Fruit fly (Drosophila melanogaster) whole organism, embryonic: Measurements from ENCODE around the gene Vajk1.

Experiments
- Abd-B ChIP-seq: fragments of 200-800 bp; sonication (Bioruptor generic); optimal IDR thresholded peaks from 2 replicates; lab custom pipeline; 2018; ENCODE audit warnings: missing biosample characterization, mild to moderate bottlenecking, missing genetic modification characterization, moderate library complexity
- Ada2b ChIP-seq: fragments of 200-800 bp; sonication (Bioruptor generic); IDR thresholded peaks from 2 replicates; pipeline ENCODE4 v1.3.6; 2022; ENCODE audit warnings: missing biosample characterization, missing genetic modification characterization
- CG10321 ChIP-seq: fragments of 200-800 bp; sonication (Bioruptor generic); IDR thresholded peaks from 2 replicates; pipeline ENCODE4 v1.3.6; 2022; ENCODE audit warnings: missing biosample characterization, missing genetic modification characterization
- CG10462 ChIP-seq: fragments of 200-800 bp; sonication (Bioruptor generic); optimal IDR thresholded peaks from 2 replicates; lab custom pipeline; 2016; ENCODE audit warnings: missing biosample characterization, missing genetic modification characterization
- CG11085 ChIP-seq: fragments of 200-800 bp; sonication (Bioruptor generic); IDR thresholded peaks from 2 replicates; pipeline ENCODE4 v1.3.6; 2022; ENCODE audit warnings: missing biosample characterization, missing genetic modification characterization
- CG12071 ChIP-seq: fragments of 200-800 bp; sonication (Bioruptor generic); optimal IDR thresholded peaks from 3 replicates; lab custom pipeline; 2018; ENCODE audit warnings: missing biosample characterization, mild to moderate bottlenecking, missing genetic modification characterization
- CG12219 ChIP-seq: fragments of 200-800 bp; sonication (Bioruptor generic); optimal IDR thresholded peaks from 3 replicates; lab custom pipeline; 2018; ENCODE audit warnings: missing biosample characterization, mild to moderate bottlenecking, missing genetic modification characterization
- CG12659 ChIP-seq: fragments of 200-800 bp; sonication (Bioruptor generic); optimal IDR thresholded peaks from 3 replicates; lab custom pipeline; 2017; ENCODE audit warnings: mild to moderate bottlenecking, missing biosample characterization, missing genetic modification reagents, missing genetic modification characterization
- CG12744 ChIP-seq: fragments of 200-800 bp; sonication (Bioruptor generic); optimal IDR thresholded peaks from 2 replicates; lab custom pipeline; 2016; ENCODE audit warnings: missing biosample characterization, missing genetic modification characterization
- CG13775 ChIP-seq: fragments of 200-800 bp; sonication (Bioruptor generic); optimal IDR thresholded peaks from 3 replicates; lab custom pipeline; 2017; ENCODE audit warnings: missing biosample characterization, mild to moderate bottlenecking, missing genetic modification characterization
- CG16779 ChIP-seq: fragments of 200-800 bp; sonication (Bioruptor generic); IDR thresholded peaks from 2 replicates; pipeline ENCODE4 v1.3.6; 2022; ENCODE audit warnings: missing biosample characterization, missing genetic modification characterization
- CG16813 ChIP-seq: fragments of 200-800 bp; sonication (Bioruptor generic); IDR thresholded peaks from 3 replicates; pipeline ENCODE4 v1.3.6; 2022; ENCODE audit warnings: missing biosample characterization, missing genetic modification characterization; ENCODE audit not compliant: partially characterized antibody
- CG1792 ChIP-seq: fragments of 200-800 bp; sonication (Bioruptor generic); optimal IDR thresholded peaks from 2 replicates; lab custom pipeline; 2016; ENCODE audit warnings: missing biosample characterization, missing genetic modification characterization
- CG2199 ChIP-seq: fragments of 200-800 bp; sonication (Bioruptor generic); IDR thresholded peaks from 3 replicates; pipeline ENCODE4 v1.3.6; 2022; ENCODE audit warnings: missing biosample characterization, missing genetic modification characterization
- CG2678 ChIP-seq: fragments of 200-800 bp; sonication (Bioruptor generic); optimal IDR thresholded peaks from 3 replicates; lab custom pipeline; 2019; ENCODE audit warnings: missing biosample characterization, mild to moderate bottlenecking, missing genetic modification characterization, moderate library complexity
- CG2889 ChIP-seq: fragments of 200-800 bp; sonication (Bioruptor generic); IDR thresholded peaks from 3 replicates; pipeline ENCODE4 v1.3.6; 2022; ENCODE audit warnings: missing biosample characterization, missing genetic modification characterization
- CG32772 ChIP-seq: fragments of 200-800 bp; sonication (Bioruptor generic); IDR thresholded peaks from 2 replicates; pipeline ENCODE4 v1.3.6; 2022; ENCODE audit warnings: missing biosample characterization, missing genetic modification characterization
- CG43689 ChIP-seq: fragments of 200-800 bp; sonication (Bioruptor generic); IDR thresholded peaks from 2 replicates; pipeline ENCODE4 v1.3.6; 2022; ENCODE audit warnings: missing biosample characterization, missing genetic modification characterization
- CG4820 ChIP-seq: fragments of 200-800 bp; sonication (Bioruptor generic); optimal IDR thresholded peaks from 3 replicates; lab custom pipeline; 2016; ENCODE audit warnings: missing biosample characterization, missing genetic modification characterization
- CG7786 ChIP-seq: fragments of 200-800 bp; sonication (Bioruptor generic); optimal IDR thresholded peaks from 2 replicates; lab custom pipeline; 2016; ENCODE audit warnings: missing biosample characterization, missing genetic modification characterization
- CG8359 ChIP-seq: fragments of 200-800 bp; sonication (Bioruptor generic); optimal IDR thresholded peaks from 2 replicates; lab custom pipeline; 2017; ENCODE audit warnings: missing biosample characterization, mild to moderate bottlenecking, missing genetic modification characterization, borderline replicate concordance
- CG9797 ChIP-seq: fragments of 200-800 bp; sonication (Bioruptor generic); optimal IDR thresholded peaks from 3 replicates; lab custom pipeline; 2018; ENCODE audit warnings: missing biosample characterization, mild to moderate bottlenecking, missing genetic modification characterization
- CG9932 ChIP-seq: fragments of 200-800 bp; sonication (Bioruptor generic); IDR thresholded peaks from 2 replicates; pipeline ENCODE4 v1.3.6; 2022; ENCODE audit warnings: missing biosample characterization, missing genetic modification characterization
- CHES-1-like ChIP-seq: fragments of 200-800 bp; sonication (Bioruptor generic); optimal IDR thresholded peaks from 2 replicates; lab custom pipeline; 2016; ENCODE audit warnings: missing biosample characterization, missing genetic modification characterization
- CkIIα-i1 ChIP-seq: fragments of 200-800 bp; sonication (Bioruptor generic); IDR thresholded peaks from 2 replicates; pipeline ENCODE4 v1.3.6; 2022; ENCODE audit warnings: missing biosample characterization, missing genetic modification characterization
- Doc3 ChIP-seq: fragments of 200-800 bp; sonication (Bioruptor generic); IDR thresholded peaks from 3 replicates; pipeline ENCODE4 v1.3.6; 2022; ENCODE audit warnings: missing biosample characterization, missing genetic modification characterization; ENCODE audit not compliant: partially characterized antibody
- Gsc ChIP-seq: fragments of 200-800 bp; sonication (Bioruptor generic); IDR thresholded peaks from 2 replicates; pipeline ENCODE4 v1.3.6; 2022; ENCODE audit warnings: missing biosample characterization, missing genetic modification characterization
- HHEX ChIP-seq: fragments of 200-800 bp; sonication (Bioruptor generic); optimal IDR thresholded peaks from 3 replicates; lab custom pipeline; 2017; ENCODE audit warnings: missing biosample characterization, mild to moderate bottlenecking, missing genetic modification characterization, missing genetic modification reagents
- Mad ChIP-seq: fragments of 200-800 bp; sonication (Bioruptor generic); optimal IDR thresholded peaks from 2 replicates; lab custom pipeline; 2016; ENCODE audit warnings: missing biosample characterization, missing genetic modification characterization
- NfI ChIP-seq: fragments of 200-800 bp; sonication (Bioruptor generic); optimal IDR thresholded peaks from 3 replicates; lab custom pipeline; 2018; ENCODE audit warnings: missing biosample characterization, mild to moderate bottlenecking, missing genetic modification characterization, moderate library complexity
- Ravus ChIP-seq: fragments of 200-800 bp; sonication (Bioruptor generic); IDR thresholded peaks from 2 replicates; pipeline ENCODE4 v1.3.6; 2022; ENCODE audit warnings: missing biosample characterization, missing genetic modification characterization
- TFAM ChIP-seq: fragments of 200-800 bp; sonication (Bioruptor generic); optimal IDR thresholded peaks from 2 replicates; lab custom pipeline; 2017; ENCODE audit warnings: missing biosample characterization, missing genetic modification characterization, inconsistent platforms
- ato ChIP-seq: fragments of 200-800 bp; sonication (Bioruptor generic); IDR thresholded peaks from 2 replicates; pipeline ENCODE4 v1.3.6; 2022; ENCODE audit warnings: missing biosample characterization, missing genetic modification characterization; ENCODE audit not compliant: partially characterized antibody
- bab2 ChIP-seq: fragments of 200-800 bp; sonication (Bioruptor generic); optimal IDR thresholded peaks from 2 replicates; lab custom pipeline; 2016; ENCODE audit warnings: missing biosample characterization, missing genetic modification characterization
- br ChIP-seq: fragments of >200 bp; optimal IDR thresholded peaks from 2 replicates; lab custom pipeline; 2017
- da ChIP-seq: fragments of 200-800 bp; sonication (Bioruptor generic); optimal IDR thresholded peaks from 2 replicates; lab custom pipeline; 2016; ENCODE audit warnings: missing biosample characterization, missing genetic modification characterization
- dpn ChIP-seq, 2 experiments: fragments of 200-800 bp; sonication (Bioruptor generic); optimal IDR thresholded peaks; 3 replicates each; lab custom pipeline; 2016; ENCODE audit warnings: missing biosample characterization in 2 of 2, missing genetic modification characterization in 2 of 2
- dysf ChIP-seq: fragments of 200-800 bp; sonication (Bioruptor generic); IDR thresholded peaks from 3 replicates; pipeline ENCODE4 v1.3.6; 2022; ENCODE audit warnings: missing biosample characterization, missing genetic modification characterization
- fd3F ChIP-seq: fragments of 200-800 bp; sonication (Bioruptor generic); optimal IDR thresholded peaks from 2 replicates; lab custom pipeline; 2018; ENCODE audit warnings: missing biosample characterization, mild to moderate bottlenecking, missing genetic modification characterization, moderate library complexity
- fu2 ChIP-seq: fragments of 200-800 bp; sonication (Bioruptor generic); optimal IDR thresholded peaks from 2 replicates; lab custom pipeline; 2016; ENCODE audit warnings: missing biosample characterization, missing genetic modification characterization
- gce ChIP-seq: fragments of 200-800 bp; sonication (Bioruptor generic); IDR thresholded peaks from 3 replicates; pipeline ENCODE4 v1.3.6; 2022; ENCODE audit warnings: missing biosample characterization, missing genetic modification characterization
- gem ChIP-seq: fragments of 200-800 bp; sonication (Bioruptor generic); optimal IDR thresholded peaks from 2 replicates; lab custom pipeline; 2019; ENCODE audit warnings: missing biosample characterization, mild to moderate bottlenecking, missing genetic modification characterization, moderate library complexity
- grau ChIP-seq: fragments of 200-800 bp; optimal IDR thresholded peaks from 3 replicates; lab custom pipeline; 2019; ENCODE audit warnings: missing biosample characterization, mild to moderate bottlenecking, missing genetic modification characterization, moderate library complexity
- grn ChIP-seq: fragments of 200-800 bp; sonication (Bioruptor generic); optimal IDR thresholded peaks from 3 replicates; lab custom pipeline; 2017; ENCODE audit warnings: missing biosample characterization, missing genetic modification characterization
- hth ChIP-seq: fragments of >200 bp; optimal IDR thresholded peaks from 2 replicates; lab custom pipeline; 2017; ENCODE audit warnings: inconsistent platforms
- lbe ChIP-seq: fragments of 200-800 bp; sonication (Bioruptor generic); optimal IDR thresholded peaks from 2 replicates; lab custom pipeline; 2016; ENCODE audit warnings: missing biosample characterization, mild to moderate bottlenecking, missing genetic modification characterization
- mirr ChIP-seq: fragments of 200-800 bp; sonication (Bioruptor generic); optimal IDR thresholded peaks from 3 replicates; lab custom pipeline; 2018; ENCODE audit warnings: missing biosample characterization, mild to moderate bottlenecking, missing genetic modification characterization
- mld ChIP-seq: fragments of 200-800 bp; sonication (Bioruptor generic); IDR thresholded peaks from 3 replicates; pipeline ENCODE4 v1.3.6; 2022; ENCODE audit warnings: missing biosample characterization, missing genetic modification characterization; ENCODE audit not compliant: partially characterized antibody
- nmo ChIP-seq: fragments of 200-800 bp; sonication (Bioruptor generic); optimal IDR thresholded peaks from 2 replicates; lab custom pipeline; 2018; ENCODE audit warnings: missing biosample characterization, mild to moderate bottlenecking, missing genetic modification characterization, moderate library complexity
- slbo ChIP-seq: fragments of 200-800 bp; sonication (Bioruptor generic); IDR thresholded peaks from 2 replicates; pipeline ENCODE4 v1.3.6; 2022; ENCODE audit warnings: missing biosample characterization, missing genetic modification characterization
- slou ChIP-seq: fragments of 200-800 bp; sonication (Bioruptor generic); optimal IDR thresholded peaks from 3 replicates; lab custom pipeline; 2016; ENCODE audit warnings: missing biosample characterization, missing genetic modification characterization
- tgo ChIP-seq: fragments of 200-800 bp; sonication (Bioruptor generic); IDR thresholded peaks from 3 replicates; pipeline ENCODE4 v1.3.6; 2022; ENCODE audit warnings: missing biosample characterization, missing genetic modification characterization

Gene Vajk1

dm6 chr2L:13878801-13879200 is 44.6 kb downstream of the Vajk1 start (continued):
- TF ChIP-seq CG13775 (GFP tag; lab: Kevin White, UChicago) (no peak), gem (no peak), lbe (GFP tag; lab: Kevin White, UChicago) (no peak), CG2678 (no peak), slbo (0 out of 2 replicates have a peak, but pooled peaks have one; percentile 25), nmo (GFP tag; lab: Kevin White, UChicago) (no peak), Ada2b (GFP tag; lab: Robert Waterston, UW) (0 out of 2 replicates have a peak, but pooled peaks have one; percentile 13), CG32772 (GFP tag; lab: Robert Waterston, UW) (no peak), CG10321 (no peak), br (no peak), TFAM (no peak), Gsc (GFP tag; lab: Robert Waterston, UW) (no peak), CG12659 (no peak), slou (GFP tag; lab: Kevin White, UChicago) (no peak), Ravus (no peak), CG7786 (GFP tag; lab: Kevin White, UChicago) (no peak), Doc3 (GFP tag; lab: Robert Waterston, UW) (no peak), tgo (GFP tag; lab: Robert Waterston, UW) (no peak), CkIIα-i1 (GFP tag; lab: Robert Waterston, UW) (no peak), CHES-1-like (GFP tag; lab: Kevin White, UChicago) (no peak), dpn (GFP tag; optimal IDR thresholded peaks at IDR 0.05; lab: Kevin White, UChicago) (peak in 1 of 2 experiments; percentile 10), fd3F (GFP tag; lab: Kevin White, UChicago) (no peak), mld (GFP tag; lab: Robert Waterston, UW) (no peak), CG9932 (GFP tag; lab: Robert Waterston, UW) (no peak), fu2 (GFP tag; lab: Kevin White, UChicago) (no peak), CG11085 (GFP tag; lab: Robert Waterston, UW) (no peak), CG12071 (GFP tag; lab: Kevin White, UChicago) (peak; percentile 56), CG4820 (GFP tag; lab: Kevin White, UChicago) (no peak), Mad (GFP tag; lab: Kevin White, UChicago) (peak; percentile 17), CG43689 (GFP tag; lab: Robert Waterston, UW) (no peak), HHEX (peak; percentile 60), NfI (GFP tag; lab: Kevin White, UChicago) (no peak), da (GFP tag; lab: Kevin White, UChicago) (no peak), bab2 (no peak), CG2889 (GFP tag; lab: Robert Waterston, UW) (no peak), CG12219 (GFP tag; lab: Kevin White, UChicago) (peak; percentile 15), gce (GFP tag; lab: Robert Waterston, UW) (0 out of 3 replicates have a peak, but pooled peaks have one; percentile 42), grn (GFP tag; lab: Kevin White, UChicago) (peak; percentile 38), CG16813 (peak; percentile 28; the same call in 1 of the 3 replicates), CG9797 (no peak), CG2199 (GFP tag; lab: Robert Waterston, UW) (peak; percentile 68; the same call in 1 of the 3 replicates), CG12744 (GFP tag; lab: Kevin White, UChicago) (no peak), mirr (GFP tag; lab: Kevin White, UChicago) (peak; percentile 51), grau (tag; lab: Kevin White, UChicago) (peak; percentile 25), CG1792 (GFP tag; lab: Kevin White, UChicago) (no peak), ato (GFP tag; lab: Robert Waterston, UW) (peak; percentile 75), CG10462 (GFP tag; lab: Kevin White, UChicago) (no peak), Abd-B (GFP tag; lab: Kevin White, UChicago) (no peak), hth (lab: Kevin White, UChicago) (no peak), CG8359 (no peak), dysf (GFP tag; lab: Robert Waterston, UW) (no peak), CG16779 (0 out of 2 replicates have a peak, but pooled peaks have one; percentile 51)
